Worm (Caenorhabditis elegans) whole organism, L3 larva: ENCODE results near the gene ipla-6.

ENCODE experiments used
- R02D3.7 ChIP-seq: fragments of 150-350 bp; optimal IDR thresholded peaks from 2 replicates; lab custom pipeline; 2014; ENCODE audit warnings: missing biosample characterization, missing genetic modification characterization
- nhr-237 ChIP-seq: fragments of 150-350 bp; optimal IDR thresholded peaks from 2 replicates; lab custom pipeline; 2014; ENCODE audit warnings: missing biosample characterization, missing genetic modification characterization
- nhr-76 ChIP-seq: fragments of 150-350 bp; sonication (generic microtip); optimal IDR thresholded peaks from 5 replicates; lab custom pipeline; 2014; ENCODE audit warnings: missing biosample characterization, missing genetic modification characterization
- pqm-1 ChIP-seq: fragments of 150-350 bp; optimal IDR thresholded peaks from 2 replicates; lab custom pipeline; 2017; ENCODE audit warnings: missing biosample characterization, missing genetic modification characterization, inconsistent platforms

DNA sequence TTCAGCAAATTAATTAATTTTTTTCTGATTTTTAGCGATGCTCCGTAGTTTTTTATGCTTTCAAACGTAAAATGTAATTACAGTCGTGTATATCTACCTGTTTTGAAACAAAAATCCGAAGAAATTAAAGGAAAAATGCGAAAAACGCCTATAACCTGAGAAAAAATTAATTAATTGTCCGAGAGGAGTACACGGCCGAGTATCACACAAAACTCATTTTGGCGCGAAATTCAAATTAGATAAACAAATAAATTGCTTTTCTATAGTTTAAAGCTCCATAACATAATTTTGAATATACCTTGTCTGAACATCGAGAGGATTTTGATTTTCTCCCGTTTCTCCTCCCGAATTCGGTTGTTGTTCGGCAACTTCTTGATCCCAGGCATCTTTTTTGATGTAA is 32.0 kb downstream of the ipla-6 start:
- no peak for TF ChIP-seq nhr-237 (tag; lab: Kevin White, UChicago)
- TF ChIP-seq nhr-76 (tag; lab: Kevin White, UChicago): no peak
- no peak for TF ChIP-seq R02D3.7 (tag; lab: Kevin White, UChicago)
- no peak for TF ChIP-seq pqm-1 (tag; lab: Kevin White, UChicago)
